Worm (Caenorhabditis elegans) whole organism, L1 larva: ENCODE measurements around the gene C04G6.11.

Source experiments
- C04F5.9 ChIP-seq: sonication (generic microtip); optimal IDR thresholded peaks from 2 replicates; lab custom pipeline; 2016; ENCODE audit warnings: missing genetic modification characterization, missing compliant biosample characterization
- C16A3.4 ChIP-seq: fragments of 150-350 bp; optimal IDR thresholded peaks from 2 replicates; lab custom pipeline; 2014; ENCODE audit warnings: missing biosample characterization, missing genetic modification characterization
- C34B4.2 ChIP-seq: sonication (generic microtip); optimal IDR thresholded peaks from 2 replicates; lab custom pipeline; 2017; ENCODE audit warnings: mild to moderate bottlenecking, missing genetic modification characterization, missing compliant biosample characterization
- F16B12.6 ChIP-seq: fragments of 150-350 bp; optimal IDR thresholded peaks from 2 replicates; lab custom pipeline; 2014; ENCODE audit warnings: missing biosample characterization, missing genetic modification characterization
- Y116A8C.19 ChIP-seq: sonication (generic microtip); optimal IDR thresholded peaks from 2 replicates; lab custom pipeline; 2016; ENCODE audit warnings: missing compliant biosample characterization, missing genetic modification characterization, borderline replicate concordance
- aha-1 ChIP-seq: fragments of 150-350 bp; optimal IDR thresholded peaks from 2 replicates; lab custom pipeline; 2014; ENCODE audit warnings: missing biosample characterization, missing genetic modification characterization
- aly-2 ChIP-seq: fragments of 150-350 bp; optimal IDR thresholded peaks from 2 replicates; lab custom pipeline; 2014; ENCODE audit warnings: missing biosample characterization, missing genetic modification characterization
- ama-1 ChIP-seq: fragments of 150-350 bp; optimal IDR thresholded peaks from 2 replicates; lab custom pipeline; 2014
- blmp-1 ChIP-seq: fragments of 150-350 bp; optimal IDR thresholded peaks from 2 replicates; lab custom pipeline; 2014; ENCODE audit warnings: missing biosample characterization, missing genetic modification characterization
- ceh-8 ChIP-seq: fragments of 200-800 bp; sonication (Bioruptor generic); optimal IDR thresholded peaks from 2 replicates; lab custom pipeline; 2018; ENCODE audit warnings: mild to moderate bottlenecking, missing genetic modification characterization, moderate library complexity, missing compliant biosample characterization
- ceh-82 ChIP-seq, 3 experiments: fragments of 150-350 bp in 1 of 3; sonication (generic microtip) in 2 of 3; optimal IDR thresholded peaks; 2 replicates each; lab custom pipeline; 2014 to 2017; ENCODE audit warnings: missing biosample characterization in 3 of 3, missing genetic modification characterization in 3 of 3
- ceh-88 ChIP-seq: fragments of 200-800 bp; sonication (Bioruptor generic); IDR thresholded peaks from 2 replicates; pipeline ENCODE4 v1.3.6; 2022; ENCODE audit warnings: missing genetic modification characterization, missing compliant biosample characterization
- dsc-1 ChIP-seq: sonication (generic microtip); optimal IDR thresholded peaks from 2 replicates; lab custom pipeline; 2016; ENCODE audit warnings: mild to moderate bottlenecking, missing genetic modification characterization, missing compliant biosample characterization
- egl-27 ChIP-seq, 2 experiments: fragments of 150-350 bp in 1 of 2; sonication (generic microtip); optimal IDR thresholded peaks; 3 replicates each; lab custom pipeline; 2017 to 2018; ENCODE audit warnings: missing biosample characterization in 2 of 2, missing genetic modification characterization in 2 of 2, missing genetic modification reagents in 2 of 2
- elt-2 ChIP-seq: sonication (generic microtip); optimal IDR thresholded peaks from 2 replicates; lab custom pipeline; 2016; ENCODE audit warnings: missing genetic modification characterization, mild to moderate bottlenecking, inconsistent platforms, missing compliant biosample characterization, missing genetic modification reagents
- elt-3 ChIP-seq, 6 experiments: fragments of 150-350 bp in 1 of 6; sonication (generic microtip); optimal IDR thresholded peaks; 2 replicates each; lab custom pipeline; 2017 to 2018; ENCODE audit warnings: missing biosample characterization in 6 of 6, missing genetic modification characterization in 6 of 6, inconsistent platforms in 1 of 6
- fkh-10 ChIP-seq: sonication (generic microtip); optimal IDR thresholded peaks from 2 replicates; lab custom pipeline; 2017; ENCODE audit warnings: missing biosample characterization, missing genetic modification reagents, missing genetic modification characterization
- fkh-4 ChIP-seq: sonication (generic microtip); optimal IDR thresholded peaks from 2 replicates; lab custom pipeline; 2016; ENCODE audit warnings: missing compliant biosample characterization, missing genetic modification characterization, borderline replicate concordance
- fkh-8 ChIP-seq: sonication (generic microtip); optimal IDR thresholded peaks from 2 replicates; lab custom pipeline; 2016; ENCODE audit warnings: mild to moderate bottlenecking, missing genetic modification characterization, missing compliant biosample characterization
- fos-1 ChIP-seq: fragments of 150-350 bp; optimal IDR thresholded peaks from 2 replicates; lab custom pipeline; 2014; ENCODE audit warnings: missing biosample characterization, missing genetic modification characterization
- grh-1 ChIP-seq: fragments of 200-800 bp; sonication (Bioruptor generic); IDR thresholded peaks from 2 replicates; pipeline ENCODE4 v1.3.6; 2022; ENCODE audit warnings: missing genetic modification reagents, missing genetic modification characterization, missing compliant biosample characterization
- hlh-17 ChIP-seq: fragments of 200-800 bp; sonication (Bioruptor generic); optimal IDR thresholded peaks from 2 replicates; lab custom pipeline; 2018; ENCODE audit warnings: missing genetic modification characterization, mild to moderate bottlenecking, missing compliant biosample characterization, moderate library complexity, borderline replicate concordance
- irx-1 ChIP-seq: sonication (generic microtip); optimal IDR thresholded peaks from 2 replicates; lab custom pipeline; 2016; ENCODE audit warnings: missing genetic modification characterization, missing compliant biosample characterization
- isw-1 ChIP-seq: fragments of 200-800 bp; sonication (Bioruptor generic); IDR thresholded peaks from 2 replicates; pipeline ENCODE4 v1.3.6; 2022; ENCODE audit warnings: missing genetic modification characterization, missing compliant biosample characterization
- lin-13 ChIP-seq: fragments of 150-350 bp; optimal IDR thresholded peaks from 2 replicates; lab custom pipeline; 2014; ENCODE audit warnings: missing biosample characterization, missing genetic modification reagents, missing genetic modification characterization
- lin-14 ChIP-seq: fragments of 200-800 bp; sonication (Bioruptor generic); optimal IDR thresholded peaks from 2 replicates; lab custom pipeline; 2018; ENCODE audit warnings: mild to moderate bottlenecking, missing genetic modification characterization, moderate library complexity, missing compliant biosample characterization
- lin-39 ChIP-seq: fragments of 150-350 bp; optimal IDR thresholded peaks from 2 replicates; lab custom pipeline; 2014; ENCODE audit warnings: missing biosample characterization, missing genetic modification reagents, missing genetic modification characterization
- lir-3 ChIP-seq: sonication (generic microtip); optimal IDR thresholded peaks from 2 replicates; lab custom pipeline; 2016; ENCODE audit warnings: mild to moderate bottlenecking, missing genetic modification characterization, moderate library complexity, missing compliant biosample characterization; ENCODE audit not compliant: poor library complexity
- lsy-2 ChIP-seq, 2 experiments: fragments of 150-350 bp; optimal IDR thresholded peaks; 2 replicates each; lab custom pipeline; 2014; ENCODE audit warnings: missing biosample characterization in 2 of 2, missing genetic modification characterization in 2 of 2
- mab-9 ChIP-seq: fragments of 200-800 bp; sonication (Bioruptor generic); IDR thresholded peaks from 2 replicates; pipeline ENCODE4 v1.3.6; 2022; ENCODE audit warnings: missing genetic modification reagents, missing genetic modification characterization, missing compliant biosample characterization
- mdl-1 ChIP-seq, 2 experiments: fragments of 150-350 bp; optimal IDR thresholded peaks; 2 replicates each; lab custom pipeline; 2014 to 2017; ENCODE audit warnings: missing biosample characterization in 2 of 2, missing genetic modification characterization in 2 of 2, inconsistent platforms in 1 of 2
- nhr-19 ChIP-seq: fragments of 200-800 bp; sonication (Bioruptor generic); conservative IDR thresholded peaks from 2 replicates; pipeline ENCODE4 v1.3.6; 2022; ENCODE audit warnings: missing genetic modification characterization, missing compliant biosample characterization
- nhr-20 ChIP-seq: sonication (generic microtip); optimal IDR thresholded peaks from 2 replicates; lab custom pipeline; 2016; ENCODE audit warnings: mild to moderate bottlenecking, missing genetic modification characterization, missing compliant biosample characterization
- nhr-47 ChIP-seq: sonication (generic microtip); optimal IDR thresholded peaks from 2 replicates; lab custom pipeline; 2016; ENCODE audit warnings: mild to moderate bottlenecking, missing genetic modification characterization, moderate library complexity, missing compliant biosample characterization
- nhr-76 ChIP-seq: sonication (generic microtip); optimal IDR thresholded peaks from 2 replicates; lab custom pipeline; 2017; ENCODE audit warnings: missing biosample characterization, missing genetic modification characterization
- nhr-84 ChIP-seq: sonication (generic microtip); optimal IDR thresholded peaks from 2 replicates; lab custom pipeline; 2017; ENCODE audit warnings: missing biosample characterization, missing genetic modification characterization
- nhr-90 ChIP-seq: sonication (generic microtip); optimal IDR thresholded peaks from 2 replicates; lab custom pipeline; 2016; ENCODE audit warnings: mild to moderate bottlenecking, missing genetic modification characterization, missing compliant biosample characterization; ENCODE audit not compliant: poor library complexity
- pqm-1 ChIP-seq: sonication (generic microtip); optimal IDR thresholded peaks from 3 replicates; lab custom pipeline; 2017; ENCODE audit warnings: missing biosample characterization, missing genetic modification characterization
- rnt-1 ChIP-seq: sonication (generic microtip); optimal IDR thresholded peaks from 2 replicates; lab custom pipeline; 2016; ENCODE audit warnings: mild to moderate bottlenecking, missing genetic modification characterization, moderate library complexity, missing compliant biosample characterization
- snu-23 ChIP-seq: sonication (generic microtip); optimal IDR thresholded peaks from 2 replicates; lab custom pipeline; 2016; ENCODE audit warnings: missing genetic modification characterization, missing compliant biosample characterization
- sox-4 ChIP-seq: sonication (generic microtip); optimal IDR thresholded peaks from 2 replicates; lab custom pipeline; 2016; ENCODE audit warnings: missing genetic modification characterization, missing compliant biosample characterization
- sup-37 ChIP-seq: fragments of 200-800 bp; sonication (Bioruptor generic); optimal IDR thresholded peaks from 2 replicates; lab custom pipeline; 2018; ENCODE audit warnings: mild to moderate bottlenecking, missing genetic modification characterization, missing compliant biosample characterization
- tbx-2 ChIP-seq: sonication (generic microtip); optimal IDR thresholded peaks from 2 replicates; lab custom pipeline; 2016; ENCODE audit warnings: missing genetic modification characterization, missing compliant biosample characterization
- tlp-1 ChIP-seq: fragments of 150-350 bp; optimal IDR thresholded peaks from 2 replicates; lab custom pipeline; 2014; ENCODE audit warnings: missing biosample characterization, missing genetic modification characterization
- unc-130 ChIP-seq: fragments of 150-350 bp; optimal IDR thresholded peaks from 2 replicates; lab custom pipeline; 2017; ENCODE audit warnings: missing biosample characterization, missing genetic modification characterization, inconsistent platforms
- unc-98 ChIP-seq: fragments of 200-800 bp; sonication (Bioruptor generic); IDR thresholded peaks from 2 replicates; pipeline ENCODE4 v1.3.6; 2022; ENCODE audit warnings: missing genetic modification characterization, missing compliant biosample characterization
- xbp-1 ChIP-seq: sonication (generic microtip); optimal IDR thresholded peaks from 2 replicates; lab custom pipeline; 2016; ENCODE audit warnings: missing genetic modification characterization, missing compliant biosample characterization
- zag-1 ChIP-seq: fragments of 150-350 bp; optimal IDR thresholded peaks from 2 replicates; lab custom pipeline; 2014; ENCODE audit warnings: missing biosample characterization, missing genetic modification characterization
- zip-4 ChIP-seq: fragments of 200-800 bp; sonication (Bioruptor generic); optimal IDR thresholded peaks from 2 replicates; lab custom pipeline; 2018; ENCODE audit warnings: mild to moderate bottlenecking, missing genetic modification characterization, moderate library complexity, missing compliant biosample characterization
- ztf-4 ChIP-seq: fragments of 150-350 bp; optimal IDR thresholded peaks from 2 replicates; lab custom pipeline; 2014; ENCODE audit warnings: missing biosample characterization, missing genetic modification characterization

Gene C04G6.11

ce11 chrII:5066967-5067366, 36.7 kb downstream of the C04G6.11 start (continued):
- TF ChIP-seq irx-1 (tag; lab: Kevin White, UChicago) (no peak), elt-2 (tag; lab: Kevin White, UChicago) (no peak), nhr-84 (tag; lab: Kevin White, UChicago) (no peak), blmp-1 (tag; lab: Kevin White, UChicago) (no peak), rnt-1 (tag; lab: Kevin White, UChicago) (no peak), tlp-1 (tag; lab: Kevin White, UChicago) (no peak), nhr-47 (tag; lab: Kevin White, UChicago) (peak; percentile 26), ceh-88 (no peak), zag-1 (no peak)

DNA sequence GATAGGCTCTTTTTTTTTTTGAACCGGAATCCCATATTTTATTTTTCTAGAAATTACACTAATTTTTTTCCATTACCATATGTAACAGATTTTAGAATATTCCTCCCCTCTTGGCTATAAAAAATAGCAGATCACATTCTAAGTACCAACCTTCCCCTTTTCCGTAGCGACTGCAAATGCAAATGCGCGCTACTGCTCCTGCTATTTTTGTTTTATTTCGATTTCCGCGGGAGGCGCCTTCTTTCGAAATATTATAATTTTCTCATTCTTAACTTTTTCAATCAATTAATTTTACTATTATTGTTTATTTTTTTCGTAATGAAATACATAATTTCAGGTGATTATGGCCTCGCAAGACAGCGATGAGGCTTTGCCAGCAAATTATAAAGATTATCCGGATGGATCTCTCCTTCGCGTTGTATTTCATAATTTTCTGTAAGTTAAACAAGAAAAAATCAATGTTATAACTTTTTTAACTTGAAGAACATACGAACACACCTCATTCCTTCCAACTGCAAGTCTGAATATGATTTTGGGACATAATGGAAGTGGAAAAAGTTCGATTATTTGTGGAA, 41.8 kb downstream of the C04G6.11 start, which contains the start of gene smc-5:
Gene smc-5, plus strand, starts transcription at position 332 of the 575 bp plus-strand sequence.
- no peak for TF ChIP-seq hlh-17
- no peak for TF ChIP-seq C04F5.9 (tag; lab: Kevin White, UChicago)
- no peak for TF ChIP-seq grh-1 (GFP tag; lab: Robert Waterston, UW)
- peak; percentile 25; the same call in 1 of the 2 replicates for TF ChIP-seq unc-98 (GFP tag; lab: Robert Waterston, UW)
- peak; percentile 28 for TF ChIP-seq aly-2 (tag; lab: Kevin White, UChicago)
- peak; percentile 69 for TF ChIP-seq lin-14
- TF ChIP-seq xbp-1: peak; percentile 56
- no peak for TF ChIP-seq C34B4.2 (tag; lab: Kevin White, UChicago)
- TF ChIP-seq nhr-90 (tag; lab: Kevin White, UChicago): peak; percentile 60
- TF ChIP-seq ztf-4: no peak
- peak; percentile 65 for TF ChIP-seq F16B12.6
- TF ChIP-seq C16A3.4 (tag; lab: Kevin White, UChicago): peak; percentile 92
- no peak for TF ChIP-seq zip-4 (GFP tag; lab: Kevin White, UChicago)
- TF ChIP-seq sup-37 (GFP tag; lab: Kevin White, UChicago): no peak
- TF ChIP-seq egl-27 (tag; optimal IDR thresholded peaks at IDR 0.05; lab: Kevin White, UChicago): no peak
- no peak for TF ChIP-seq mab-9 (GFP tag; lab: Robert Waterston, UW)
- peak; percentile 56 for TF ChIP-seq nhr-19
- TF ChIP-seq fos-1 (tag; lab: Kevin White, UChicago): peak; percentile 54
- no peak for TF ChIP-seq fkh-4 (tag; lab: Kevin White, UChicago)
- peak; percentile 71 to 94 for TF ChIP-seq lsy-2 (tag; optimal IDR thresholded peaks at IDR 0.05; lab: Kevin White, UChicago)
- peak in 1 of 6 experiments; percentile 80 for TF ChIP-seq elt-3 (tag; optimal IDR thresholded peaks at IDR 0.05; lab: Kevin White, UChicago)
- TF ChIP-seq ama-1 (lab: Kevin White, UChicago): no peak
- TF ChIP-seq dsc-1 (tag; lab: Kevin White, UChicago): peak; percentile 39
- TF ChIP-seq aha-1: no peak
- peak; percentile 24 for TF ChIP-seq fkh-10
- TF ChIP-seq isw-1 (GFP tag; lab: Robert Waterston, UW): peak; percentile 71
- peak; percentile 45 for TF ChIP-seq unc-130
- TF ChIP-seq pqm-1 (tag; lab: Kevin White, UChicago): no peak
- peak; percentile 16 for TF ChIP-seq sox-4 (tag; lab: Kevin White, UChicago)
- TF ChIP-seq snu-23 (GFP tag; lab: Kevin White, UChicago): peak; percentile 78
- peak; percentile 41 for TF ChIP-seq lin-13
- no peak for TF ChIP-seq nhr-76 (tag; lab: Kevin White, UChicago)
- peak; percentile 73 for TF ChIP-seq lir-3 (tag; lab: Kevin White, UChicago)
- TF ChIP-seq mdl-1 (tag; optimal IDR thresholded peaks at IDR 0.05; lab: Kevin White, UChicago): peak in 1 of 2 experiments; percentile 42
- TF ChIP-seq nhr-47 (tag; lab: Kevin White, UChicago): peak; percentile 73
- peak; percentile 66 for TF ChIP-seq nhr-20 (tag; lab: Kevin White, UChicago)
- peak; percentile 75 for TF ChIP-seq fkh-8 (tag; lab: Kevin White, UChicago)
- peak in 2 of 3 experiments; percentile 37 to 79 for TF ChIP-seq ceh-82 (tag; optimal IDR thresholded peaks at IDR 0.05; lab: Kevin White, UChicago)
- TF ChIP-seq ceh-8: no peak
- TF ChIP-seq lin-39 (tag; lab: Kevin White, UChicago): no peak
- TF ChIP-seq Y116A8C.19 (tag; lab: Kevin White, UChicago): no peak
- peak; percentile 57 for TF ChIP-seq tbx-2
- TF ChIP-seq blmp-1 (tag; lab: Kevin White, UChicago): peak; percentile 71
